Fruit fly (Drosophila melanogaster) whole organism, embryonic: ENCODE results near the gene CG32267.

Source experiments
- Abd-B ChIP-seq: fragments of 200-800 bp; sonication (Bioruptor generic); optimal IDR thresholded peaks from 2 replicates; lab custom pipeline; 2018; ENCODE audit warnings: missing biosample characterization, mild to moderate bottlenecking, missing genetic modification characterization, moderate library complexity
- Atf6 ChIP-seq: fragments of 200-800 bp; sonication (Bioruptor generic); IDR thresholded peaks from 2 replicates; pipeline ENCODE4 v1.3.6; 2022; ENCODE audit warnings: missing biosample characterization, missing genetic modification characterization
- Awh ChIP-seq: fragments of 200-800 bp; sonication (Bioruptor generic); IDR thresholded peaks from 2 replicates; pipeline ENCODE4, ENCODE4 v1.3.6; 2022; ENCODE audit warnings: missing biosample characterization, missing genetic modification characterization
- CG11695 ChIP-seq: fragments of 200-800 bp; sonication (Bioruptor generic); IDR thresholded peaks from 3 replicates; pipeline ENCODE4 v1.3.6; 2022; ENCODE audit warnings: missing biosample characterization, missing genetic modification characterization
- CG1233 ChIP-seq: fragments of 200-800 bp; sonication (Bioruptor generic); optimal IDR thresholded peaks from 4 replicates; lab custom pipeline; 2018; ENCODE audit warnings: missing biosample characterization, mild to moderate bottlenecking, missing genetic modification characterization
- CG12769 ChIP-seq: fragments of 200-800 bp; sonication (Bioruptor generic); optimal IDR thresholded peaks from 2 replicates; lab custom pipeline; 2019; ENCODE audit warnings: missing biosample characterization, mild to moderate bottlenecking, missing genetic modification characterization, moderate library complexity
- CG13624 ChIP-seq: fragments of 200-800 bp; sonication (Bioruptor generic); optimal IDR thresholded peaks from 2 replicates; lab custom pipeline; 2016; ENCODE audit warnings: missing biosample characterization, missing genetic modification characterization
- CG14014 ChIP-seq: fragments of 200-800 bp; sonication (Bioruptor generic); IDR thresholded peaks from 2 replicates; pipeline ENCODE4 v1.3.6; 2022; ENCODE audit warnings: missing biosample characterization, missing genetic modification characterization
- CG14710 ChIP-seq: fragments of 200-800 bp; sonication (Bioruptor generic); optimal IDR thresholded peaks from 3 replicates; lab custom pipeline; 2019; ENCODE audit warnings: missing biosample characterization, mild to moderate bottlenecking, missing genetic modification characterization, moderate library complexity
- CG15269 ChIP-seq: fragments of 200-800 bp; sonication (Bioruptor generic); optimal IDR thresholded peaks from 2 replicates; lab custom pipeline; 2018; ENCODE audit warnings: missing biosample characterization, mild to moderate bottlenecking, missing genetic modification characterization, moderate library complexity
- CG17328 ChIP-seq: fragments of 200-800 bp; sonication (Bioruptor generic); IDR thresholded peaks from 2 replicates; pipeline ENCODE4 v1.3.6; 2022; ENCODE audit warnings: missing biosample characterization, missing genetic modification characterization
- CG17568 ChIP-seq: fragments of 200-800 bp; sonication (Bioruptor generic); optimal IDR thresholded peaks from 2 replicates; lab custom pipeline; 2018; ENCODE audit warnings: missing biosample characterization, mild to moderate bottlenecking, missing genetic modification characterization, moderate library complexity
- CG17829 ChIP-seq: fragments of 200-800 bp; optimal IDR thresholded peaks from 2 replicates; lab custom pipeline; 2019; ENCODE audit warnings: missing biosample characterization, mild to moderate bottlenecking, missing genetic modification characterization, moderate library complexity
- CG2678 ChIP-seq: fragments of 200-800 bp; sonication (Bioruptor generic); optimal IDR thresholded peaks from 3 replicates; lab custom pipeline; 2019; ENCODE audit warnings: missing biosample characterization, mild to moderate bottlenecking, missing genetic modification characterization, moderate library complexity
- CG2712 ChIP-seq: fragments of 200-800 bp; optimal IDR thresholded peaks from 3 replicates; lab custom pipeline; 2019; ENCODE audit warnings: missing biosample characterization, mild to moderate bottlenecking, missing genetic modification characterization, moderate library complexity
- CG30403 ChIP-seq: fragments of 200-800 bp; sonication (Bioruptor generic); optimal IDR thresholded peaks from 3 replicates; lab custom pipeline; 2016; ENCODE audit warnings: missing biosample characterization, missing genetic modification characterization
- CG4328 ChIP-seq: fragments of 200-800 bp; sonication (Bioruptor generic); optimal IDR thresholded peaks from 3 replicates; lab custom pipeline; 2017; ENCODE audit warnings: missing biosample characterization, missing genetic modification reagents, missing genetic modification characterization
- CG6683 ChIP-seq: fragments of 200-800 bp; sonication (Bioruptor generic); optimal IDR thresholded peaks from 2 replicates; lab custom pipeline; 2017; ENCODE audit warnings: missing biosample characterization, mild to moderate bottlenecking, missing genetic modification characterization, missing genetic modification reagents
- CG8388 ChIP-seq: fragments of 200-800 bp; sonication (Bioruptor generic); optimal IDR thresholded peaks from 2 replicates; lab custom pipeline; 2019; ENCODE audit warnings: missing biosample characterization, mild to moderate bottlenecking, missing genetic modification characterization, moderate library complexity
- CG8924 ChIP-seq: fragments of 200-800 bp; optimal IDR thresholded peaks from 3 replicates; lab custom pipeline; 2019; ENCODE audit warnings: missing biosample characterization, mild to moderate bottlenecking, missing genetic modification characterization, moderate library complexity
- CG8944 ChIP-seq: fragments of 200-800 bp; sonication (Bioruptor generic); optimal IDR thresholded peaks from 3 replicates; lab custom pipeline; 2016; ENCODE audit warnings: missing biosample characterization, missing genetic modification characterization
- Dll ChIP-seq: fragments of 200-800 bp; sonication (Bioruptor generic); IDR thresholded peaks from 4 replicates; pipeline ENCODE4 v1.3.6; 2022; ENCODE audit warnings: missing biosample characterization, missing genetic modification characterization; ENCODE audit not compliant: partially characterized antibody
- Fer1 ChIP-seq: fragments of 200-800 bp; sonication (Bioruptor generic); optimal IDR thresholded peaks from 2 replicates; lab custom pipeline; 2017; ENCODE audit warnings: missing biosample characterization, mild to moderate bottlenecking, missing genetic modification characterization
- GATAe ChIP-seq: fragments of 200-800 bp; sonication (Bioruptor generic); conservative IDR thresholded peaks from 2 replicates; pipeline ENCODE4 v1.3.6; 2022; ENCODE audit warnings: missing biosample characterization, missing genetic modification characterization
- Gug ChIP-seq: fragments of 200-800 bp; sonication (Bioruptor generic); IDR thresholded peaks from 4 replicates; pipeline ENCODE4 v1.3.6; 2022; ENCODE audit warnings: missing biosample characterization, missing genetic modification characterization
- HmgD ChIP-seq: fragments of 200-800 bp; sonication (Bioruptor generic); optimal IDR thresholded peaks from 3 replicates; lab custom pipeline; 2016; ENCODE audit warnings: missing biosample characterization, missing genetic modification characterization
- Hmr ChIP-seq: fragments of 200-800 bp; sonication (Bioruptor generic); optimal IDR thresholded peaks from 3 replicates; lab custom pipeline; 2017; ENCODE audit warnings: mild to moderate bottlenecking, missing biosample characterization, missing genetic modification reagents, missing genetic modification characterization
- Jarid2 ChIP-seq: fragments of 200-800 bp; sonication (Bioruptor generic); optimal IDR thresholded peaks from 3 replicates; lab custom pipeline; 2017; ENCODE audit warnings: mild to moderate bottlenecking, missing biosample characterization, missing genetic modification reagents, missing genetic modification characterization
- NfI ChIP-seq: fragments of 200-800 bp; sonication (Bioruptor generic); optimal IDR thresholded peaks from 3 replicates; lab custom pipeline; 2018; ENCODE audit warnings: missing biosample characterization, mild to moderate bottlenecking, missing genetic modification characterization, moderate library complexity
- PHDP ChIP-seq: fragments of 200-800 bp; sonication (Bioruptor generic); optimal IDR thresholded peaks from 3 replicates; lab custom pipeline; 2018; ENCODE audit warnings: missing biosample characterization, mild to moderate bottlenecking, missing genetic modification characterization, moderate library complexity
- Sox100B ChIP-seq: fragments of 200-800 bp; sonication (Bioruptor generic); optimal IDR thresholded peaks from 3 replicates; lab custom pipeline; 2018; ENCODE audit warnings: missing biosample characterization, mild to moderate bottlenecking, missing genetic modification characterization
- Ssrp ChIP-seq: fragments of 200-800 bp; sonication (Bioruptor generic); optimal IDR thresholded peaks from 2 replicates; lab custom pipeline; 2018; ENCODE audit warnings: missing biosample characterization, mild to moderate bottlenecking, missing genetic modification characterization, moderate library complexity
- Vsx1 ChIP-seq: fragments of 200-800 bp; sonication (Bioruptor generic); optimal IDR thresholded peaks from 2 replicates; lab custom pipeline; 2017; ENCODE audit warnings: missing biosample characterization, mild to moderate bottlenecking, missing genetic modification characterization, missing genetic modification reagents
- Xrp1 ChIP-seq: fragments of 200-800 bp; sonication (Bioruptor generic); IDR thresholded peaks from 2 replicates; pipeline ENCODE4 v1.3.6; 2022; ENCODE audit warnings: missing biosample characterization, missing genetic modification characterization
- ap ChIP-seq: fragments of 200-800 bp; sonication (Bioruptor generic); IDR thresholded peaks from 2 replicates; pipeline ENCODE4 v1.3.6; 2022; ENCODE audit warnings: missing biosample characterization, missing genetic modification characterization
- az2 ChIP-seq: fragments of 200-800 bp; sonication (Bioruptor generic); optimal IDR thresholded peaks from 3 replicates; lab custom pipeline; 2016; ENCODE audit warnings: missing biosample characterization, missing genetic modification characterization
- cas ChIP-seq: fragments of 200-800 bp; sonication (Bioruptor generic); IDR thresholded peaks from 2 replicates; pipeline ENCODE4 v1.3.6; 2022; ENCODE audit warnings: missing biosample characterization, missing genetic modification characterization
- dati ChIP-seq: fragments of 200-800 bp; sonication (Bioruptor generic); IDR thresholded peaks from 2 replicates; pipeline ENCODE4 v1.3.6; 2022; ENCODE audit warnings: missing biosample characterization, missing genetic modification characterization
- exex ChIP-seq: fragments of 200-800 bp; sonication (Bioruptor generic); optimal IDR thresholded peaks from 4 replicates; lab custom pipeline; 2018; ENCODE audit warnings: missing biosample characterization, mild to moderate bottlenecking, missing genetic modification characterization, moderate library complexity
- fd96Cb ChIP-seq: fragments of 200-800 bp; sonication (Bioruptor generic); optimal IDR thresholded peaks from 2 replicates; lab custom pipeline; 2018; ENCODE audit warnings: missing biosample characterization, mild to moderate bottlenecking, missing genetic modification characterization, moderate library complexity
- fru ChIP-seq: fragments of >200 bp; optimal IDR thresholded peaks from 2 replicates; lab custom pipeline; 2017
- grn ChIP-seq: fragments of 200-800 bp; sonication (Bioruptor generic); optimal IDR thresholded peaks from 3 replicates; lab custom pipeline; 2017; ENCODE audit warnings: missing biosample characterization, missing genetic modification characterization
- gsb-n ChIP-seq: fragments of 200-800 bp; sonication (Bioruptor generic); optimal IDR thresholded peaks from 3 replicates; lab custom pipeline; 2018; ENCODE audit warnings: missing biosample characterization, mild to moderate bottlenecking, missing genetic modification characterization
- ind ChIP-seq: fragments of 200-800 bp; sonication (Bioruptor generic); optimal IDR thresholded peaks from 3 replicates; lab custom pipeline; 2016; ENCODE audit warnings: missing biosample characterization, missing genetic modification characterization
- lilli ChIP-seq: fragments of 200-800 bp; sonication (Bioruptor generic); optimal IDR thresholded peaks from 3 replicates; lab custom pipeline; 2016; ENCODE audit warnings: missing biosample characterization, missing genetic modification characterization
- pan ChIP-seq, 4 experiments: fragments of >200 bp in 3 of 4; fragments of 200-800 bp in 1 of 4; sonication (Bioruptor generic) in 1 of 4; optimal IDR thresholded peaks in 3 of 4; IDR thresholded peaks in 1 of 4; 2 replicates each; pipeline versions ENCODE4 v1.3.6 to Lab custom; 2017 to 2022; ENCODE audit warnings: missing biosample characterization in 2 of 4, missing genetic modification characterization in 2 of 4, mixed read lengths in 1 of 4
- pho ChIP-seq: fragments of 200-800 bp; sonication (Bioruptor generic); optimal IDR thresholded peaks from 2 replicates; lab custom pipeline; 2016; ENCODE audit warnings: missing biosample characterization, missing genetic modification characterization
- repo ChIP-seq: fragments of 200-800 bp; sonication (Bioruptor generic); optimal IDR thresholded peaks from 2 replicates; lab custom pipeline; 2016; ENCODE audit warnings: missing biosample characterization, missing genetic modification characterization

CG32267 gene

DNA sequence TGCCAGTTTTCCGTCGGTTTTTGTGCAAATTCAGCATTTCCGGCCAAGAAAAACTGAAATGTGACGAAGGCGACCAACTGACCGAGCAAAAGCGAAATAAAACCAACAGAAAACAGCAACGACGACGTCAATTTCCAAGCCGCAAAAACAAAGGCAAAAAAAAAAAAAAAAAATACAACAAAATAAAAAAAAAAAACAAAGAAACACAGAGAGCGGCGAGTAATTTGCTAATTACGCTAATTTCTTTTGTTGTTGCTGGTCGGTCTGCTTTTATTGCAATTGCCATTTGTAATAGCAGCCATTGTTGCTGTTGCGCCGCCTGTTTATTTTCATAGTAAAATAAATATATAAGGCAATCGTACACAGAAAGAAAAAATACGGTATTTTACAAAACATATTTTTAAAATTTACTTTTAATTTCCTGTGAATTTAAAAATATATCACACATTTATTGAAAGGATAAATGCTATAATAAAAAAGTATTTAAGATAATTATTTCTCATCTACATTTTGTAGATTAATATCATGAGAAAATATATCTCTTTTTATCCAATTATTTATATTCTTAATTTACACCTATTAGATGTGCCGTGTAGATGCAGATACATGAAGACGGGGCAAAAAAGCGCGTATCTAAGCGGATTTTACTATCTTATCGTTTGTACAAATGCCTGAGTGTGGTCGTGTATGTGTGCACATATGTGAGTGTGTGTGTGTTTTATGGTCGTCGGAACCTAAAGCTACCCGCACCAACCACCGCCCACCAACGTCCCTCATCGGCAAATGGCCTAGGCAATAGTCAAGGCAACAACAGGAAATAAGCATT is 34.9 kb downstream of the CG32267 start (continued):
- peak; percentile 77 for TF ChIP-seq CG15269
- peak; percentile 16 for TF ChIP-seq ind (GFP tag; lab: Kevin White, UChicago)
- TF ChIP-seq fru (lab: Kevin White, UChicago), result no peak
- TF ChIP-seq lilli (GFP tag; lab: Kevin White, UChicago), result peak; percentile 25
- no peak for TF ChIP-seq CG17328 (GFP tag; lab: Robert Waterston, UW)
- TF ChIP-seq pho, result no peak
- TF ChIP-seq gsb-n (tag; lab: Kevin White, UChicago), result peak; percentile 19
- TF ChIP-seq CG12769 (tag; lab: Kevin White, UChicago), result peak; percentile 46
- TF ChIP-seq ap (GFP tag; lab: Robert Waterston, UW), result no peak
- TF ChIP-seq CG17829 (tag; lab: Kevin White, UChicago), result peak; percentile 46
- TF ChIP-seq CG17568 (GFP tag; lab: Kevin White, UChicago), result no peak
- no peak for TF ChIP-seq CG6683
- peak; percentile 58; the same call in 1 of the 2 replicates for TF ChIP-seq Atf6
- no peak for TF ChIP-seq dati
- TF ChIP-seq CG8388 (GFP tag; lab: Kevin White, UChicago), result peak; percentile 36
- peak; percentile 68 for TF ChIP-seq CG30403 (GFP tag; lab: Kevin White, UChicago)
- TF ChIP-seq Fer1, result peak; percentile 44
- TF ChIP-seq PHDP (tag; lab: Kevin White, UChicago), result peak; percentile 74
- peak; percentile 24 for TF ChIP-seq exex (tag; lab: Kevin White, UChicago)
- TF ChIP-seq CG8944 (GFP tag; lab: Kevin White, UChicago), result no peak
- TF ChIP-seq Xrp1 (GFP tag; lab: Robert Waterston, UW), result peak; percentile 41; the same call in 1 of the 2 replicates
- peak; percentile 85 for TF ChIP-seq CG2678
- peak; percentile 24 for TF ChIP-seq CG1233 (GFP tag; lab: Kevin White, UChicago)
- TF ChIP-seq CG2712 (tag; lab: Kevin White, UChicago), result peak; percentile 69
- peak; percentile 39 for TF ChIP-seq grn (GFP tag; lab: Kevin White, UChicago)
- TF ChIP-seq Ssrp (tag; lab: Kevin White, UChicago), result peak; percentile 46
- TF ChIP-seq Gug (GFP tag; lab: Robert Waterston, UW), result no peak
- TF ChIP-seq Dll (GFP tag; lab: Robert Waterston, UW), result no peak
- TF ChIP-seq CG13624 (GFP tag; lab: Kevin White, UChicago), result no peak
- peak; percentile 5 for TF ChIP-seq Jarid2 (GFP tag; lab: Kevin White, UChicago)
- peak; percentile 48; the same call in 1 of the 2 replicates for TF ChIP-seq cas (GFP tag; lab: Robert Waterston, UW)
- peak; percentile 7 for TF ChIP-seq CG14710
- no peak for TF ChIP-seq pan (optimal IDR thresholded peaks at IDR 0.05; lab: Kevin White, UChicago)
- peak in 1 of 2 experiments; percentile 74 for TF ChIP-seq pan (GFP tag; optimal IDR thresholded peaks at IDR 0.05 in 1 of 2, IDR thresholded peaks at IDR 0.05 in 1 of 2)
- TF ChIP-seq CG4328 (GFP tag; lab: Kevin White, UChicago), result no peak
- TF ChIP-seq Sox100B (GFP tag; lab: Kevin White, UChicago), result peak; percentile 62
- peak; percentile 49; the same call in 1 of the 2 replicates for TF ChIP-seq CG14014
- TF ChIP-seq CG8924 (tag; lab: Kevin White, UChicago), result peak; percentile 73
- TF ChIP-seq GATAe (GFP tag; lab: Robert Waterston, UW), result peak; percentile 85; the same call in 1 of the 2 replicates
- peak; percentile 41 for TF ChIP-seq fd96Cb
- TF ChIP-seq Vsx1 (GFP tag; lab: Kevin White, UChicago), result peak; percentile 3
- TF ChIP-seq az2, result peak; percentile 16
- peak; percentile 34 for TF ChIP-seq Hmr (GFP tag; lab: Kevin White, UChicago)
- no peak for TF ChIP-seq repo
- peak; percentile 73; the same call in 2 of the 3 replicates for TF ChIP-seq CG11695 (GFP tag; lab: Robert Waterston, UW)
- no peak for TF ChIP-seq HmgD (GFP tag; lab: Kevin White, UChicago)
- TF ChIP-seq Abd-B (GFP tag; lab: Kevin White, UChicago), result peak; percentile 23
- no peak for TF ChIP-seq Awh (GFP tag; lab: Robert Waterston, UW)
- no peak for TF ChIP-seq NfI (GFP tag; lab: Kevin White, UChicago)
